Worm (Caenorhabditis elegans): ENCODE results near the gene mig-22.

- TF ChIP-seq nhr-11 (tag; optimal IDR thresholded peaks at IDR 0.05) (no peak), pha-4 (tag; optimal IDR thresholded peaks at IDR 0.05) (no peak), elt-4 (tag; optimal IDR thresholded peaks at IDR 0.05) (no peak), sdc-2 (tag; optimal IDR thresholded peaks at IDR 0.05) (no peak), lin-11 (tag; optimal IDR thresholded peaks at IDR 0.05) (no peak), unc-86 (tag; optimal IDR thresholded peaks at IDR 0.05) (no peak), ama-1 (optimal IDR thresholded peaks at IDR 0.05) (no peak), hlh-6 (tag; optimal IDR thresholded peaks at IDR 0.05) (no peak), dmd-4 (tag; optimal IDR thresholded peaks at IDR 0.05; ENCODE audit: borderline replicate concordance) (no peak), ahr-1 (tag; optimal IDR thresholded peaks at IDR 0.05) (no peak), hlh-8 (tag; optimal IDR thresholded peaks at IDR 0.05) (no peak), elt-2 (tag; optimal IDR thresholded peaks at IDR 0.05) (no peak), lim-6 (tag; optimal IDR thresholded peaks at IDR 0.05) (no peak), T23F11.4 (GFP tag; optimal IDR thresholded peaks at IDR 0.05) (no peak)
Measured at ce11 chrIII:8767292-8767829, at the start of gene mig-22.
